Fruit fly (Drosophila melanogaster) whole organism, adult: ENCODE results near the gene Adss.
A peak's percentile ranks its signal among the peaks of the same experiment; 100 is the strongest.

Experiments used
- CG11617 ChIP-seq: fragments of 200-800 bp; sonication (Bioruptor generic); optimal IDR thresholded peaks from 2 replicates; lab custom pipeline; 2017; ENCODE audit warnings: mild to moderate bottlenecking, missing biosample characterization, missing genetic modification reagents, missing genetic modification characterization
- CG12768 ChIP-seq: fragments of 200-800 bp; sonication (Bioruptor generic); optimal IDR thresholded peaks from 2 replicates; lab custom pipeline; 2017; ENCODE audit warnings: missing biosample characterization, missing genetic modification characterization, mild to moderate bottlenecking, moderate library complexity, missing genetic modification reagents
- CG14711 ChIP-seq: fragments of 200-800 bp; sonication (Bioruptor generic); optimal IDR thresholded peaks from 2 replicates; lab custom pipeline; 2018; ENCODE audit warnings: missing biosample characterization, mild to moderate bottlenecking, missing genetic modification characterization, moderate library complexity
- CG1620 ChIP-seq: fragments of 200-800 bp; sonication (Bioruptor generic); optimal IDR thresholded peaks from 2 replicates; lab custom pipeline; 2016; ENCODE audit warnings: missing biosample characterization, missing genetic modification characterization
- CG33017 ChIP-seq: fragments of 200-800 bp; sonication (Bioruptor generic); optimal IDR thresholded peaks from 2 replicates; lab custom pipeline; 2018; ENCODE audit warnings: missing biosample characterization, mild to moderate bottlenecking, missing genetic modification characterization, moderate library complexity
- CG5204 ChIP-seq: fragments of 200-800 bp; sonication (Bioruptor generic); optimal IDR thresholded peaks from 2 replicates; lab custom pipeline; 2016; ENCODE audit warnings: missing biosample characterization, missing genetic modification characterization
- CG7045 ChIP-seq: fragments of 200-800 bp; sonication (Bioruptor generic); optimal IDR thresholded peaks from 2 replicates; lab custom pipeline; 2017; ENCODE audit warnings: missing biosample characterization, mild to moderate bottlenecking, missing genetic modification characterization
- CG7101 ChIP-seq: fragments of 200-800 bp; sonication (Bioruptor generic); optimal IDR thresholded peaks from 2 replicates; lab custom pipeline; 2018; ENCODE audit warnings: missing biosample characterization, mild to moderate bottlenecking, missing genetic modification characterization, moderate library complexity
- Clk ChIP-seq: fragments of 200-800 bp; sonication (Bioruptor generic); optimal IDR thresholded peaks from 2 replicates; lab custom pipeline; 2017; ENCODE audit warnings: missing biosample characterization, missing genetic modification characterization
- Crg-1 ChIP-seq: fragments of 200-800 bp; sonication (Bioruptor generic); optimal IDR thresholded peaks from 2 replicates; lab custom pipeline; 2016; ENCODE audit warnings: missing biosample characterization, missing genetic modification characterization
- Hr96 ChIP-seq: fragments of 200-800 bp; sonication (Bioruptor generic); optimal IDR thresholded peaks from 2 replicates; lab custom pipeline; 2016; ENCODE audit warnings: missing biosample characterization, missing genetic modification characterization
- Mnt ChIP-seq: fragments of 200-800 bp; sonication (Bioruptor generic); optimal IDR thresholded peaks from 2 replicates; lab custom pipeline; 2016; ENCODE audit warnings: missing biosample characterization, mild to moderate bottlenecking, missing genetic modification characterization
- bab1 ChIP-seq: fragments of 200-800 bp; sonication (Bioruptor generic); optimal IDR thresholded peaks from 3 replicates; lab custom pipeline; 2019; ENCODE audit warnings: missing biosample characterization, mild to moderate bottlenecking, missing genetic modification characterization, moderate library complexity
- cic ChIP-seq: fragments of 200-800 bp; sonication (Bioruptor generic); optimal IDR thresholded peaks from 2 replicates; lab custom pipeline; 2017; ENCODE audit warnings: missing biosample characterization, mild to moderate bottlenecking, missing genetic modification characterization, moderate library complexity
- cnc ChIP-seq, 2 experiments: fragments of >200 bp; optimal IDR thresholded peaks; 2 replicates each; lab custom pipeline; 2017
- kay ChIP-seq: fragments of 200-800 bp; sonication (Bioruptor generic); peaks from one replicate; lab custom pipeline; 2016; ENCODE audit warnings: missing biosample characterization, missing genetic modification characterization, borderline replicate concordance
- ovo ChIP-seq: fragments of 200-800 bp; sonication (Bioruptor generic); optimal IDR thresholded peaks from 2 replicates; lab custom pipeline; 2016; ENCODE audit warnings: missing biosample characterization, missing genetic modification characterization
- pad ChIP-seq: fragments of 200-800 bp; sonication (Bioruptor generic); optimal IDR thresholded peaks from 3 replicates; lab custom pipeline; 2017; ENCODE audit warnings: missing biosample characterization, missing genetic modification characterization, mild to moderate bottlenecking, moderate library complexity, missing genetic modification reagents
- tj ChIP-seq: fragments of 200-800 bp; sonication (Bioruptor generic); optimal IDR thresholded peaks from 3 replicates; lab custom pipeline; 2017; ENCODE audit warnings: missing biosample characterization, mild to moderate bottlenecking, missing genetic modification characterization, moderate library complexity
- toe ChIP-seq: fragments of 200-800 bp; sonication (Bioruptor generic); optimal IDR thresholded peaks from 2 replicates; lab custom pipeline; 2016; ENCODE audit warnings: missing biosample characterization, missing genetic modification characterization

Gene Adss

dm6 chr3R:20782655-20783105, 47.7 kb downstream of the Adss start:
- TF ChIP-seq ovo (GFP tag; lab: Kevin White, UChicago) (peak; percentile 60), CG12768 (GFP tag; lab: Kevin White, UChicago) (peak; percentile 80), cic (GFP tag; lab: Kevin White, UChicago) (peak; percentile 92), kay (GFP tag; lab: Kevin White, UChicago) (peak; percentile 96), Mnt (GFP tag; lab: Kevin White, UChicago) (peak; percentile 74), CG5204 (GFP tag; lab: Kevin White, UChicago) (no peak), cnc (optimal IDR thresholded peaks at IDR 0.05; lab: Kevin White, UChicago) (no peak), CG33017 (tag; lab: Kevin White, UChicago) (peak; percentile 66), CG7045 (GFP tag; lab: Kevin White, UChicago) (peak; percentile 31), CG7101 (tag; lab: Kevin White, UChicago) (peak; percentile 22), CG11617 (no peak), toe (GFP tag; lab: Kevin White, UChicago) (peak; percentile 62), Clk (GFP tag; lab: Kevin White, UChicago) (peak; percentile 72), bab1 (GFP tag; lab: Kevin White, UChicago) (peak; percentile 98), CG1620 (no peak), Hr96 (GFP tag; lab: Kevin White, UChicago) (peak; percentile 23), Crg-1 (no peak), CG14711 (tag; lab: Kevin White, UChicago) (peak; percentile 50), pad (GFP tag; lab: Kevin White, UChicago) (no peak), tj (peak; percentile 73)

dm6 chr3R:20782104-20782654, 48.2 kb downstream of the Adss start:
- TF ChIP-seq Mnt (GFP tag; lab: Kevin White, UChicago) (no peak), CG7045 (GFP tag; lab: Kevin White, UChicago) (peak; percentile 71), tj (no peak), CG7101 (tag; lab: Kevin White, UChicago) (peak; percentile 76), CG33017 (tag; lab: Kevin White, UChicago) (peak; percentile 76), Clk (GFP tag; lab: Kevin White, UChicago) (no peak), pad (GFP tag; lab: Kevin White, UChicago) (peak; percentile 24), Hr96 (GFP tag; lab: Kevin White, UChicago) (no peak), CG12768 (GFP tag; lab: Kevin White, UChicago) (peak; percentile 37), CG14711 (tag; lab: Kevin White, UChicago) (peak; percentile 64), CG11617 (peak; percentile 52), kay (GFP tag; lab: Kevin White, UChicago) (no peak), bab1 (GFP tag; lab: Kevin White, UChicago) (no peak), CG5204 (GFP tag; lab: Kevin White, UChicago) (no peak)

dm6 chr3R:20779969-20780368, 50.4 kb downstream of the Adss start:
- TF ChIP-seq Hr96 (GFP tag; lab: Kevin White, UChicago): peak; percentile 18
- peak; percentile 80 for TF ChIP-seq cic (GFP tag; lab: Kevin White, UChicago)
- peak; percentile 36 for TF ChIP-seq CG11617
- TF ChIP-seq cnc (optimal IDR thresholded peaks at IDR 0.05; lab: Kevin White, UChicago): no peak
- no peak for TF ChIP-seq CG5204 (GFP tag; lab: Kevin White, UChicago)
- peak; percentile 96 for TF ChIP-seq kay (GFP tag; lab: Kevin White, UChicago)
- TF ChIP-seq CG14711 (tag; lab: Kevin White, UChicago): no peak
- peak; percentile 55 for TF ChIP-seq tj
- TF ChIP-seq Clk (GFP tag; lab: Kevin White, UChicago): peak; percentile 49
- peak; percentile 16 for TF ChIP-seq Mnt (GFP tag; lab: Kevin White, UChicago)
- peak; percentile 18 for TF ChIP-seq toe (GFP tag; lab: Kevin White, UChicago)
- TF ChIP-seq CG1620: peak; percentile 29
- peak; percentile 48 for TF ChIP-seq bab1 (GFP tag; lab: Kevin White, UChicago)
- TF ChIP-seq pad (GFP tag; lab: Kevin White, UChicago): no peak
- no peak for TF ChIP-seq Crg-1
- TF ChIP-seq CG12768 (GFP tag; lab: Kevin White, UChicago): peak; percentile 67
- peak; percentile 44 for TF ChIP-seq ovo (GFP tag; lab: Kevin White, UChicago)
- TF ChIP-seq CG7101 (tag; lab: Kevin White, UChicago): peak; percentile 32
- TF ChIP-seq CG33017 (tag; lab: Kevin White, UChicago): peak; percentile 65

dm6 chr3R:20779545-20779944, 50.8 kb downstream of the Adss start:
- TF ChIP-seq CG12768 (GFP tag; lab: Kevin White, UChicago) (no peak), CG11617 (no peak), CG33017 (tag; lab: Kevin White, UChicago) (no peak), bab1 (GFP tag; lab: Kevin White, UChicago) (no peak), Hr96 (GFP tag; lab: Kevin White, UChicago) (no peak), kay (GFP tag; lab: Kevin White, UChicago) (peak; percentile 91), CG7045 (GFP tag; lab: Kevin White, UChicago) (no peak), pad (GFP tag; lab: Kevin White, UChicago) (no peak)

- TF ChIP-seq CG11617: peak; percentile 98
- peak; percentile 99 for TF ChIP-seq ovo (GFP tag; lab: Kevin White, UChicago)
- TF ChIP-seq Crg-1: peak; percentile 46
- TF ChIP-seq kay (GFP tag; lab: Kevin White, UChicago): peak; percentile 100
- peak; percentile 99 for TF ChIP-seq Clk (GFP tag; lab: Kevin White, UChicago)
- TF ChIP-seq Mnt (GFP tag; lab: Kevin White, UChicago): peak; percentile 93
- TF ChIP-seq pad (GFP tag; lab: Kevin White, UChicago): peak; percentile 79
- TF ChIP-seq bab1 (GFP tag; lab: Kevin White, UChicago): peak; percentile 100
- TF ChIP-seq tj: peak; percentile 94
- TF ChIP-seq CG7045 (GFP tag; lab: Kevin White, UChicago): peak; percentile 95
- peak; percentile 96 for TF ChIP-seq CG33017 (tag; lab: Kevin White, UChicago)
- peak; percentile 31 for TF ChIP-seq CG1620
- peak; percentile 82 for TF ChIP-seq CG7101 (tag; lab: Kevin White, UChicago)
- TF ChIP-seq CG14711 (tag; lab: Kevin White, UChicago): peak; percentile 77
- TF ChIP-seq toe (GFP tag; lab: Kevin White, UChicago): peak; percentile 96
- peak; percentile 99 for TF ChIP-seq CG12768 (GFP tag; lab: Kevin White, UChicago)
- TF ChIP-seq cnc (optimal IDR thresholded peaks at IDR 0.05; lab: Kevin White, UChicago): no peak
- TF ChIP-seq cic (GFP tag; lab: Kevin White, UChicago): peak; percentile 100
- TF ChIP-seq Hr96 (GFP tag; lab: Kevin White, UChicago): peak; percentile 91
- peak; percentile 77 for TF ChIP-seq CG5204 (GFP tag; lab: Kevin White, UChicago)
Observed at dm6 chr3R:20778285-20778926, 52.0 kb downstream of the Adss start.
